Fruit fly (Drosophila melanogaster) whole organism, pupa: ENCODE results near the gene CG3823.

ENCODE experiments used
- CG10348 ChIP-seq: fragments of 200-800 bp; sonication (Bioruptor generic); IDR thresholded peaks from 2 replicates; pipeline ENCODE4 v1.3.6; 2022; ENCODE audit warnings: missing biosample characterization, missing genetic modification characterization
- CG12605 ChIP-seq: fragments of 200-800 bp; sonication (Bioruptor generic); IDR thresholded peaks from 2 replicates; pipeline ENCODE4 v1.3.6; 2022; ENCODE audit warnings: missing biosample characterization, missing genetic modification characterization
- CG13204 ChIP-seq: fragments of 200-800 bp; sonication (Bioruptor generic); optimal IDR thresholded peaks from 2 replicates; lab custom pipeline; 2018; ENCODE audit warnings: missing biosample characterization, mild to moderate bottlenecking, missing genetic modification characterization, moderate library complexity
- CG14655 ChIP-seq: fragments of 200-800 bp; sonication (Bioruptor generic); optimal IDR thresholded peaks from 3 replicates; lab custom pipeline; 2017; ENCODE audit warnings: mild to moderate bottlenecking, missing biosample characterization, missing genetic modification reagents, missing genetic modification characterization
- CG15710 ChIP-seq: fragments of 200-800 bp; sonication (Bioruptor generic); optimal IDR thresholded peaks from 2 replicates; lab custom pipeline; 2018; ENCODE audit warnings: missing biosample characterization, mild to moderate bottlenecking, missing genetic modification characterization, moderate library complexity
- CG17806 ChIP-seq: fragments of 200-800 bp; sonication (Bioruptor generic); optimal IDR thresholded peaks from 2 replicates; lab custom pipeline; 2018; ENCODE audit warnings: missing biosample characterization, mild to moderate bottlenecking, missing genetic modification characterization, moderate library complexity
- CG32121 ChIP-seq: fragments of 200-800 bp; sonication (Bioruptor generic); IDR thresholded peaks from 2 replicates; pipeline ENCODE4 v1.3.6; 2022; ENCODE audit warnings: missing biosample characterization, missing genetic modification characterization
- CG34367 ChIP-seq: fragments of 200-800 bp; sonication (Bioruptor generic); optimal IDR thresholded peaks from 2 replicates; lab custom pipeline; 2018; ENCODE audit warnings: missing biosample characterization, mild to moderate bottlenecking, missing genetic modification characterization
- CG4496 ChIP-seq: fragments of 200-800 bp; sonication (Bioruptor generic); IDR thresholded peaks from 3 replicates; pipeline ENCODE4 v1.3.6; 2022; ENCODE audit warnings: missing biosample characterization, missing genetic modification characterization
- CG8159 ChIP-seq: fragments of 200-800 bp; sonication (Bioruptor generic); optimal IDR thresholded peaks from 3 replicates; lab custom pipeline; 2018; ENCODE audit warnings: missing biosample characterization, mild to moderate bottlenecking, missing genetic modification characterization, moderate library complexity
- CG8301 ChIP-seq: fragments of 200-800 bp; sonication (Bioruptor generic); optimal IDR thresholded peaks from 2 replicates; lab custom pipeline; 2018; ENCODE audit warnings: missing biosample characterization, mild to moderate bottlenecking, missing genetic modification characterization
- CG9948 ChIP-seq: fragments of 200-800 bp; sonication (Bioruptor generic); optimal IDR thresholded peaks from 2 replicates; lab custom pipeline; 2018; ENCODE audit warnings: missing biosample characterization, mild to moderate bottlenecking, missing genetic modification characterization, moderate library complexity
- D1 ChIP-seq: fragments of 200-800 bp; sonication (Bioruptor generic); optimal IDR thresholded peaks from 2 replicates; lab custom pipeline; 2018; ENCODE audit warnings: missing biosample characterization, mild to moderate bottlenecking, missing genetic modification characterization, moderate library complexity
- EcR ChIP-seq: fragments of 200-800 bp; sonication (Bioruptor generic); optimal IDR thresholded peaks from 3 replicates; lab custom pipeline; 2019; ENCODE audit warnings: missing biosample characterization, missing genetic modification characterization, mild to moderate bottlenecking, moderate library complexity, missing genetic modification reagents
- Ets98B ChIP-seq: fragments of 200-800 bp; sonication (Bioruptor generic); IDR thresholded peaks from 2 replicates; pipeline ENCODE4 v1.3.6; 2022; ENCODE audit warnings: missing biosample characterization, missing genetic modification characterization
- Pif1A ChIP-seq: fragments of 200-800 bp; sonication (Bioruptor generic); optimal IDR thresholded peaks from 3 replicates; lab custom pipeline; 2016; ENCODE audit warnings: missing biosample characterization, missing genetic modification characterization
- Pif1B ChIP-seq: fragments of 200-800 bp; sonication (Bioruptor generic); optimal IDR thresholded peaks from 3 replicates; lab custom pipeline; 2016; ENCODE audit warnings: missing biosample characterization, missing genetic modification characterization
- Snoo ChIP-seq: fragments of 200-800 bp; sonication (Bioruptor generic); optimal IDR thresholded peaks from 3 replicates; lab custom pipeline; 2017; ENCODE audit warnings: missing biosample characterization, mild to moderate bottlenecking, missing genetic modification characterization, inconsistent platforms
- fd96Ca ChIP-seq: fragments of 200-800 bp; sonication (Bioruptor generic); IDR thresholded peaks from 3 replicates; pipeline ENCODE4 v1.3.6; 2022; ENCODE audit warnings: missing biosample characterization, missing genetic modification characterization
- gl ChIP-seq: fragments of 200-800 bp; sonication (Bioruptor generic); optimal IDR thresholded peaks from 2 replicates; lab custom pipeline; 2018; ENCODE audit warnings: missing biosample characterization, mild to moderate bottlenecking, missing genetic modification characterization
- rn ChIP-seq: fragments of 200-800 bp; sonication (Bioruptor generic); IDR thresholded peaks from 2 replicates; pipeline ENCODE4 v1.3.6; 2022; ENCODE audit warnings: missing biosample characterization, missing genetic modification characterization

CG3823 gene

DNA sequence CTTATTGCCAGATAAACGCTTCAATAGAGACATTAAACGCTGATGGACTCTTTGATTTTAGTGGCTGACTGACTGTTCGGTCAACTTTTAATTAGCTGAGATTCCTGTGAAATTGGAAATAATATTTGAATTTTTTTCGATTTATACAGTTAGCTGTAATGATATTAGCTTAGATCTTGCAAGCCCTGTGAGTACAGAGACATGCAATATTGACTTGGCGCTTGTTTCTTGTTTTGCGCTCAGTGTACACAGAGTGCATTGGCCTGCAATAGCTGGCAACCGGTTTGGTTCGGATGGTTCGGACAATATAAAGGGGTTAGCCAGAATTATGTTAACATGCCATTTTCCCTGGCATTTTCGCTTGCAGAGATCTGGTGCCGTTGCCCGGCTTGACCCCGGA lies 1.5 kb downstream of the CG3823 start:
- TF ChIP-seq CG14655 (GFP tag; lab: Kevin White, UChicago) (peak; percentile 46), Pif1A (GFP tag; lab: Kevin White, UChicago) (peak; percentile 21), gl (tag; lab: Kevin White, UChicago) (no peak), EcR (GFP tag; lab: Kevin White, UChicago) (peak; percentile 94), CG8159 (no peak), CG12605 (GFP tag; lab: Robert Waterston, UW) (no peak), CG9948 (peak; percentile 4), CG8301 (tag; lab: Kevin White, UChicago) (peak; percentile 28), Pif1B (GFP tag; lab: Kevin White, UChicago) (peak; percentile 24), CG4496 (GFP tag; lab: Robert Waterston, UW) (peak; percentile 48; the same call in 1 of the 3 replicates), CG13204 (GFP tag; lab: Kevin White, UChicago) (no peak), CG32121 (GFP tag; lab: Robert Waterston, UW) (0 out of 2 replicates have a peak, but pooled peaks have one; percentile 34)

DNA sequence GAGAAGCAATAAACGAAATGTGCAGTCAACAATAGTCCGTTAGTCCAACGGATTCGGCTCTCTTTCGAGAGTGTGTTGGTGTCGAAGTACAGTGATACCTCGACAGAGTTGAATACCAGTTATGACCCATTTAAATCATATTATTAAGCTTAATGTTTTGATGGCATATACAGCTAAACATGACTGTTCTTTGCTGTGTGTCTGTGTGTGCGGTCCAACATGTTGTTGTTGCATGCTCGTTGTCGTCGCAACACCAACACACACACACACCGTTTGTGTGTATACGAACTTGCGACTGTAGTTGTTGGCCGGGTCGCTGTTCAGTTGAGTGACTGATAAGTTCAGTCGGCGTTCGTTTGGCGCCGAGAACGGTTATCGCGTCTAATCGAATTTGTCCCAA lies 5.1 kb downstream of the CG3823 start, which contains the start of gene CG15894:
CG15894 (plus strand) TSS at position 361 of the 400 bp plus-strand sequence.
- TF ChIP-seq CG34367 (no peak), D1 (tag; lab: Kevin White, UChicago) (no peak), gl (tag; lab: Kevin White, UChicago) (no peak), Ets98B (GFP tag; lab: Robert Waterston, UW) (peak; percentile 27; the same call in 1 of the 2 replicates), fd96Ca (GFP tag; lab: Robert Waterston, UW) (0 out of 3 replicates have a peak, but pooled peaks have one; percentile 32), CG4496 (GFP tag; lab: Robert Waterston, UW) (peak; percentile 53; the same call in 1 of the 3 replicates), CG13204 (GFP tag; lab: Kevin White, UChicago) (no peak), CG15710 (tag; lab: Kevin White, UChicago) (peak; percentile 1), CG14655 (GFP tag; lab: Kevin White, UChicago) (peak; percentile 21), CG8159 (peak; percentile 14)

DNA sequence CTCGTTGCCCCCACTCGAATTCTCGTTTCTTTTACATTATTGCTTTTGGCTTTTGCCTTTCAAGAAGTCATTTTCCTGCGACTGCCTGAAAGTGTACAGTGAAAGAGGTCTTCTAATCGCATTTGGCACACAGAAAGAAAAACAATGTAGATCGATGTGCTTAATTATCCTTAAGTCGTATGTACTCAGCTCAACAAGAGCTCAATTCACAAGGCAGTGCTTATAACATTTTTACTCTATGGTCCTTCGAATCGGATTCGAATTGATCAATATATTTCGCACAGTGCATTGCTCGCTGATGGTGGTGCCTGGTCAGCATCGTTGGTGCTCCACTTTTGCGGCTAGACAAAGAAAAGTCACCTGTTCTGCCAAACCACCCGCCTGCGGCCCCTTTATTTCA lies 6.6 kb downstream of the CG3823 start:
- TF ChIP-seq fd96Ca (GFP tag; lab: Robert Waterston, UW) (peak; percentile 54; the same call in 1 of the 3 replicates), D1 (tag; lab: Kevin White, UChicago) (no peak), CG8301 (tag; lab: Kevin White, UChicago) (peak; percentile 27), CG14655 (GFP tag; lab: Kevin White, UChicago) (peak; percentile 14), CG4496 (GFP tag; lab: Robert Waterston, UW) (peak; percentile 35; the same call in 2 of the 3 replicates)

DNA sequence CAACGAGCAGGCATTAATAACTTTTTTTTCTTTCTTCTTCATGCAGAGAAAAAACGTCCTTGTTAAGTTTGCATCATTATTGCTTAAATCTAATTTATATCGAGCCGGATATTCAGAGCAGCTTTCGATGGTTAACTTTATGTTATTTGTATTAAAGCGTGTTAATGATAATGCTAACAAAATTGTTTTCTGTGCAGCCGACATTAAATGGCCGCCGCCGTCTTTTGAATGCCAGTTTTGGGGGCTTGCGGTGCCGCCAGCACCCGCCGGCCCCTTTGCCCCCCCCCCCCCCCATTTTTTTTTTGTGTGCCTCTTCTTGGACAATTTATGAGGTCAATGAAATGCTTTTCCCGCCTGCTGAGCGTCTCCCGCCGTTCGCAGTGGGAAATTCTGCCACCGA lies 7.7 kb downstream of the CG3823 start:
- TF ChIP-seq CG4496 (GFP tag; lab: Robert Waterston, UW), result peak; percentile 24; the same call in 1 of the 3 replicates
- no peak for TF ChIP-seq Ets98B (GFP tag; lab: Robert Waterston, UW)
- TF ChIP-seq CG13204 (GFP tag; lab: Kevin White, UChicago), result no peak

DNA sequence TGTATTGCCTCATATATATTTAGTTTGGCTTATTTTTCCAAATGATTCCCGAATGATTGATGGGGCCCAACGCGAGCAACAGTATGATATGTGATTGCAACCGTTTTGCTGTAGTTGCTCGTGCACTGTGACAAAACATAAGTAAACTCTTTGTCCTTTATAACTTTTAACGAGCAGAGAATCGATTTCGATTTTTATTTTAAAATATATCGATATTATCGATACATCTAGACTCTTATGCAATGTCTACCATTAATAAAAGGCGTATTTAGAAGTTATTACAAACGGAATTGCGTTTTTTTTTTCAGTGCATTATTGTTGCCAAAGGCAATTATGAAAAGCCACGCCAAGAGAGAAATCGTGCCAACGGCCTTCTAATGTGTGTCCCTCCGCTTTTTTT lies 11.8 kb downstream of the CG3823 start:
- TF ChIP-seq EcR (GFP tag; lab: Kevin White, UChicago), result no peak
- TF ChIP-seq CG32121 (GFP tag; lab: Robert Waterston, UW), result no peak
- TF ChIP-seq fd96Ca (GFP tag; lab: Robert Waterston, UW), result no peak
- TF ChIP-seq CG34367, result no peak
- no peak for TF ChIP-seq Pif1A (GFP tag; lab: Kevin White, UChicago)
- TF ChIP-seq Snoo (tag; lab: Kevin White, UChicago), result no peak
- no peak for TF ChIP-seq CG4496 (GFP tag; lab: Robert Waterston, UW)
- TF ChIP-seq CG8159, result no peak
- no peak for TF ChIP-seq rn
- TF ChIP-seq CG10348, result no peak
- no peak for TF ChIP-seq CG14655 (GFP tag; lab: Kevin White, UChicago)
- TF ChIP-seq CG8301 (tag; lab: Kevin White, UChicago), result no peak
- TF ChIP-seq CG15710 (tag; lab: Kevin White, UChicago), result no peak
- TF ChIP-seq Ets98B (GFP tag; lab: Robert Waterston, UW), result no peak
- no peak for TF ChIP-seq CG13204 (GFP tag; lab: Kevin White, UChicago)

DNA sequence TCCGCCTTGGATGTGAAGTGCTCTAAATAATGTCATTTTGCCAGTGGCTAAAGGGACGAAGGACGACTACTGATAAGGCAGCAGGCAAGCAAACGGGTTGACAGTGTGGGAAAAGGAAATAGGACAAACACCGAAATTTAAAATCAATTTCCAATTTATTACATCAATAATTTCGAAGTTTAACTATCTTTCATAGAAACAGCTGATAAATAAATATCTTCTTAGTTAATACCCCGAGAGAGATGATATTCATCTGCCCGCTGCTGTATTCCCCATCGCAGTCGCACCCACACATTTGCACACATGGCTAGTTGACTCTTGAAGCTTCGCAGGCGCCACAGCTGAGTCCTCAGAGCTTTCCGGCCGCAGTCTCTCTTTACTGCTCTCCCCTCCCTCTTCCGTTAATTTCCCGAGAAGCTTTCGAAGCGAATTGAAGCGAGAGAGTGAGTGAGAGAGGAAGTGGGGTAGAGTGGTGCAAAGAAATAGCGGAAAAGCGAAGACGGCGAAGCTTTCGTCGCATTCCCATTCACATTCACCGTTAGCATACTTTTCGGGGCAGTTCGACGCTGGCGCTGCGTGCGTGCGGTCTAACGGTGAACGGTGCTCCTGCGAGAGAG lies 13.2 kb downstream of the CG3823 start:
- TF ChIP-seq Snoo (tag; lab: Kevin White, UChicago), result no peak
- TF ChIP-seq gl (tag; lab: Kevin White, UChicago), result peak; percentile 9
- no peak for TF ChIP-seq CG13204 (GFP tag; lab: Kevin White, UChicago)
- peak; percentile 62 for TF ChIP-seq Ets98B (GFP tag; lab: Robert Waterston, UW)
- peak; percentile 37 for TF ChIP-seq CG14655 (GFP tag; lab: Kevin White, UChicago)
- TF ChIP-seq fd96Ca (GFP tag; lab: Robert Waterston, UW), result peak; percentile 56; the same call in 1 of the 3 replicates
- TF ChIP-seq CG34367, result peak; percentile 41
- TF ChIP-seq CG12605 (GFP tag; lab: Robert Waterston, UW), result peak; percentile 57
- peak; percentile 35; the same call in 1 of the 2 replicates for TF ChIP-seq CG32121 (GFP tag; lab: Robert Waterston, UW)
- peak; percentile 36 for TF ChIP-seq CG9948
- peak; percentile 35 for TF ChIP-seq CG8301 (tag; lab: Kevin White, UChicago)
- peak; percentile 66 for TF ChIP-seq CG4496 (GFP tag; lab: Robert Waterston, UW)
- TF ChIP-seq CG15710 (tag; lab: Kevin White, UChicago), result peak; percentile 57
- TF ChIP-seq D1 (tag; lab: Kevin White, UChicago), result no peak
- no peak for TF ChIP-seq rn
- TF ChIP-seq EcR (GFP tag; lab: Kevin White, UChicago), result no peak
- peak; percentile 12 for TF ChIP-seq Pif1A (GFP tag; lab: Kevin White, UChicago)
- peak; percentile 62 for TF ChIP-seq CG8159
- TF ChIP-seq Pif1B (GFP tag; lab: Kevin White, UChicago), result peak; percentile 9
- no peak for TF ChIP-seq CG17806 (tag; lab: Kevin White, UChicago)
- TF ChIP-seq CG10348, result no peak
